Worm (Caenorhabditis elegans) whole organism, midembryonic: ENCODE data around the gene mtre-1.

Experiments used
- T22C8.4 ChIP-seq: fragments of 200-800 bp; sonication (Bioruptor generic); IDR thresholded peaks from 2 replicates; pipeline ENCODE4 v1.3.6; 2022; ENCODE audit warnings: missing genetic modification characterization, missing compliant biosample characterization
- cog-1 ChIP-seq: sonication (generic microtip); optimal IDR thresholded peaks from 2 replicates; lab custom pipeline; 2016; ENCODE audit warnings: missing genetic modification characterization, missing compliant biosample characterization
- flt-1 ChIP-seq: fragments of 200-800 bp; sonication (Bioruptor generic); IDR thresholded peaks from 2 replicates; pipeline ENCODE4 v1.3.6; 2022; ENCODE audit warnings: missing genetic modification characterization, missing compliant biosample characterization
- klf-2 ChIP-seq: fragments of 200-800 bp; sonication (Bioruptor generic); conservative IDR thresholded peaks from 2 replicates; pipeline ENCODE4 v1.3.6; 2022; ENCODE audit warnings: missing genetic modification reagents, missing genetic modification characterization, missing compliant biosample characterization
- med-1 ChIP-seq: sonication (generic microtip); optimal IDR thresholded peaks from 2 replicates; lab custom pipeline; 2017; ENCODE audit warnings: missing genetic modification characterization, mild to moderate bottlenecking, missing compliant biosample characterization, antibody characterized with exemption, missing genetic modification reagents; ENCODE audit not compliant: insufficient read depth
- ref-1 ChIP-seq: fragments of 200-800 bp; sonication (Bioruptor generic); conservative IDR thresholded peaks from 2 replicates; pipeline ENCODE4 v1.3.6; 2022; ENCODE audit warnings: missing genetic modification reagents, missing genetic modification characterization, missing compliant biosample characterization
- tab-1 ChIP-seq: fragments of 200-800 bp; sonication (Bioruptor generic); IDR thresholded peaks from 2 replicates; pipeline ENCODE4 v1.3.6; 2022; ENCODE audit warnings: missing genetic modification characterization, missing compliant biosample characterization
- ztf-23 ChIP-seq: fragments of 200-800 bp; sonication (Bioruptor generic); IDR thresholded peaks from 2 replicates; pipeline ENCODE4 v1.3.6; 2022; ENCODE audit warnings: missing genetic modification reagents, missing genetic modification characterization, missing compliant biosample characterization
- ztf-29 ChIP-seq: fragments of 200-800 bp; sonication (Bioruptor generic); IDR thresholded peaks from 2 replicates; pipeline ENCODE4 v1.3.6; 2022; ENCODE audit warnings: missing genetic modification reagents, missing genetic modification characterization, missing compliant biosample characterization

The mtre-1 gene

DNA sequence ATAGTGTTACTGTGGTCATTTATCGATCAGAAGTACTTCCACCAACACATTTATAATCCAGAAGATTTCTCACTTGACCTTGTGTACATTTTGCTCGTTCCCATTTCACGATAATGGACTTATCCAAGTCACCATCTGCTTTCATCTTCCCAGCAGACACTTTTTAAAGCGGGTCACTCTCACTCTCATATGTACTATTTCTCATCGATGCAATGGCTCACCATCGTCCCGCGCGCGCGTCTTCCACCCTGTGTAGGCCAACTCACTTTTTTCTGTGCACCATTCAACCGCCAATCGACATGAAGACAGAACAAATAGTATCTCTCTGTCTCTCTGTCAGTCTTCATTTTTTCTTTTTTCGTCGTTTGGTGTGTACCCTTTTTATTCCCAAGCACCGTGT, 1.8 kb upstream of the mtre-1 start:
- no peak for TF ChIP-seq tab-1
- no peak for TF ChIP-seq ztf-23
- no peak for TF ChIP-seq ref-1 (GFP tag; lab: Robert Waterston, UW)
- TF ChIP-seq cog-1: no peak
- TF ChIP-seq ztf-29 (GFP tag; lab: Robert Waterston, UW): no peak
- TF ChIP-seq med-1 (GFP tag; lab: Kevin White, UChicago): no peak
- TF ChIP-seq klf-2 (GFP tag; lab: Robert Waterston, UW): no peak
- TF ChIP-seq flt-1: no peak
- TF ChIP-seq T22C8.4 (GFP tag; lab: Robert Waterston, UW): no peak

DNA sequence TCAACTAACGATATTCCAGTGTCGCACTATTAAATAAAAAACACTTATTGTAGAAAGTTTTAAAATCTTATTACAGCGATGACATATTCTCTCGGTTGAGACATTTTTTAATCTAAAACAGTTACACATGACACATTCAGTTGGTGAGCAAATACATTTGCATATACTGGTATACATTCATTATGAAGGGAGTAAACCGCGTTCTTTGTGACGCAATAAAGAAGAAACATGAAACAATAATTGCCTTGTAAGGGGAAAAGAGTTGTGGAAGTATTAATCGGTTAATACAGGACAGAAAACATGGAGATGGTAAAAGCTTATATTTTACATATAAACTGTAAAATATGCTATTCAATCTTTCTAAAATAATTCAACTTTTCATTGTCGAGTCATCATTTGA, 953 bp upstream of the mtre-1 start:
- TF ChIP-seq ref-1 (GFP tag; lab: Robert Waterston, UW): no peak
- TF ChIP-seq cog-1: no peak
- TF ChIP-seq flt-1: no peak
- TF ChIP-seq ztf-29 (GFP tag; lab: Robert Waterston, UW): no peak
- TF ChIP-seq med-1 (GFP tag; lab: Kevin White, UChicago): no peak
- no peak for TF ChIP-seq klf-2 (GFP tag; lab: Robert Waterston, UW)
- no peak for TF ChIP-seq tab-1
- TF ChIP-seq ztf-23: no peak

DNA sequence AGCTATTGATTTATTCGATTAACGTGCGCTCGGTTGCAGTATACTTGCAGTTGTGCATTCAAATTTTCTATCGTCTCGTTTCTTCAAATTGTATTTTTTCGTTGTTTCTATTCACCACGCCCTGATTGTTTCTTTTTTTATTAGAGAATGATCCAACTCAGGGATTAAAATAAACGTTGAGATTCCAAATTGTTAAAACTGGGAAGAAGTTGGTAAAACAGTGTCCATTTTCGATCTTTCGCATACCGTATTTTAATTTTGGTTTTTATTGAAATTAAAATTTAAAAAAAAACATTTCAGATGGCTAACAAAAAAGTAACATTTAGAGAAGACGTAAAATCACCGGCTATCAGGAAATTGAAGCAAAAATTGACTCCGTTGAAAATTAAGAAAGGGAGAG, 3.1 kb downstream of the mtre-1 start, which contains the start of gene apn-1:
apn-1 (plus strand) TSS at position 301 of the 400 bp plus-strand sequence.
- TF ChIP-seq tab-1 (no peak), ref-1 (GFP tag; lab: Robert Waterston, UW) (no peak), ztf-29 (GFP tag; lab: Robert Waterston, UW) (no peak), flt-1 (no peak), klf-2 (GFP tag; lab: Robert Waterston, UW) (no peak), T22C8.4 (GFP tag; lab: Robert Waterston, UW) (no peak), cog-1 (no peak), med-1 (GFP tag; lab: Kevin White, UChicago) (no peak), ztf-23 (no peak)

DNA sequence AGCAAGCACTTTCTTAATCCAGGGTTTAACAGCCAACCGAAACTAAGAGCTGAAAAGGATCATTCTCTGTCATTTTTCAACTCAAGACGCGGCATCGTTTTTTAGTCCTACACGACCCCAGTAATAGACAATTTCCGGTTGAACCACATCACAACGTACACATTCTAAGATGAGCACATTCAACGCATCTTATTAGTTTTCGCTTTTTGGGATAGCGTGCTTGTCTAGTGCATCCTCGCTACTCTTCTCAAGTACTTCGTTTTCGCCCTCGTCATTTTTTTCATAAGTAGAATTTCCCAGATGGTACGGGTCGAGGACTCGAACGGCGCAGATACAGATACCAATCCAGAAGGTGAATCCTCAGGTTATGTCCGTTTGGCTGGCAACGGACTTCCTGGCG, 8.1 kb downstream of the mtre-1 start, which contains the start of gene T05H10.1:
T05H10.1 (plus strand) TSS at position 301 of the 400 bp plus-strand sequence.
- TF ChIP-seq tab-1 (no peak), ztf-23 (no peak), ref-1 (GFP tag; lab: Robert Waterston, UW) (no peak), cog-1 (no peak), flt-1 (no peak), T22C8.4 (GFP tag; lab: Robert Waterston, UW) (no peak), med-1 (GFP tag; lab: Kevin White, UChicago) (no peak), klf-2 (GFP tag; lab: Robert Waterston, UW) (no peak), ztf-29 (GFP tag; lab: Robert Waterston, UW) (no peak)

DNA sequence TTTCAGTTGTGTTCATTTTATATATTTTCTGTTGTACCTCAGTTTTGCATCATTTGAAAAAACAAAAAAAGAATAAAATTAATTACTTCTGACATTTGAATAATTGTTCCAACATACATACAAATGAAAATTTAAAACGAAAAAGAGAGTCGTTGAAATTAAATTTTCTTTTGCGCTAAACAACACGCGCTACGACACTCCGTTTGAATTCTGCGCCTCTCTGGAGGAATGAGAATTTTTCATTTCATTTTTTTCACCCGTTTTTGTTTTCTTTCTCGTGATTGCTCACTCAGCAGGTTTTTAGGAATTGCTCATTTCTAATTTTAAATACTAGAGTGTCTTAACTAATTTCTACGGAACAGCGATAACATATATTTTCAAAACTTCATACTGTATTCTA, 8.7 kb downstream of the mtre-1 start:
- TF ChIP-seq cog-1 (no peak), flt-1 (no peak), tab-1 (no peak), T22C8.4 (GFP tag; lab: Robert Waterston, UW) (no peak), ref-1 (GFP tag; lab: Robert Waterston, UW) (no peak), ztf-29 (GFP tag; lab: Robert Waterston, UW) (no peak), klf-2 (GFP tag; lab: Robert Waterston, UW) (no peak)

DNA sequence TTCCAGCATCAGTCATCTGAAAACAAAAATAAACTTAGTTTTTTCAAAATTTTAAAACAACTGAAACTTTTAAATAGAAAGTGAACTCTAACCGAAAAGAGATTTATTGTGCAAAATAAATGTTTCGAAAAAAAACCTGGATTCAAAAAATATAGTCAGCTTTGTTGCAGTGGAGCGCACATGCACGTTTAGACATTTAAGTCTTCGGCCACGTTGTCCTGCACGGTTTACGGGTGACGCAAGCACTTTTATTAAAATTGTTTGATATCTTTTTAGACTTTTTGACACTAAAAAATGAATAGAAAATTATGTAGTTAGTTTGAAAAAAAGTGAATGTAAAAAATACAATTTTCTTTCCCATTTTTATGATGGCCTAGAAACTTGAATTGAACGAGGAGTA, 11.0 kb downstream of the mtre-1 start, which contains the start of the genes ubh-4 and algn-6:
ubh-4 (minus strand) TSS at position 182 of the 400 bp plus-strand sequence.
algn-6 (plus strand) TSS at position 387 of the 400 bp plus-strand sequence.
- no peak for TF ChIP-seq tab-1
- TF ChIP-seq ztf-29 (GFP tag; lab: Robert Waterston, UW): no peak
- TF ChIP-seq med-1 (GFP tag; lab: Kevin White, UChicago): no peak
- TF ChIP-seq T22C8.4 (GFP tag; lab: Robert Waterston, UW): no peak
- TF ChIP-seq cog-1: no peak
- TF ChIP-seq ztf-23: no peak
- TF ChIP-seq flt-1: no peak
- no peak for TF ChIP-seq ref-1 (GFP tag; lab: Robert Waterston, UW)
- TF ChIP-seq klf-2 (GFP tag; lab: Robert Waterston, UW): no peak

DNA sequence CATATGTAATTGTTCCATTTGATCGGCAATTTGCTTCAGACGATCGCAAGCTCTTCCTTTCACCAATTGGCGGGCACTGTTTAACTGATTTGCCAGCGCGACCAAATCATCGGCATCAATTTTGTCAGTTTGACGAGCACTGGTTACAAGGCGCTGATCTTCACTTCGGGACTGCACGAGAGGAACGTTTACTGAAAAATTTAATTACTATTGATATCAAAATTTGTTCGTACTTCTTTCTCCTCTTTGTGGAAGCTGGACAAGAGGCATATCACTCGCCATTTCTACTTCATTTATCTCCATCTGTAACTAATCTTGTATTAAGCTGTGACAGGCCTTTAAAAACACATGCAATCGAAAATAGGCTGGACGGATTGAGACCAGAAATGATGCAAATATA, 12.5 kb downstream of the mtre-1 start, which contains the start of gene C08B11.9:
C08B11.9 (minus strand) TSS at position 307 of the 400 bp plus-strand sequence.
- TF ChIP-seq klf-2 (GFP tag; lab: Robert Waterston, UW) (no peak), med-1 (GFP tag; lab: Kevin White, UChicago) (no peak), ref-1 (GFP tag; lab: Robert Waterston, UW) (no peak), tab-1 (no peak)

DNA sequence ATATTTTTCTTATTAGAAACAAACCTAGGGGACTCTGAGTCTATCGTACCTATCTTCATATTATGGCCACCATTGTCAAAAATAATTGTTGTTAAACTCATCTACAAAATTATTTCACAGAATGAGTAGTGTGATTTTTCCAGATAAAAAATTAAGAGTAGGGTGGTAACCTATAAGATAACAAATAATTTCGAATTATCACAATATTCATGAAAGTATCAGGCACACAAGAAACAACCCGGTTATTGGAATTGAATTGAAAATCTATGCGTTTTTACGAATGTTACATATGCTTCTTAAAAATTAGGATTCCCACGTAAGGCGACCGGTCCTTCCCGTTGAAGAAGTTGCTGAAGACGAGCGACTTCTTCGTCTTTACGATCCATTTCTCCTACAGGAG, 13.1 kb downstream of the mtre-1 start, which contains the start of gene arp-6:
arp-6 (minus strand) TSS at position 101 of the 400 bp plus-strand sequence.
- TF ChIP-seq T22C8.4 (GFP tag; lab: Robert Waterston, UW): no peak
- TF ChIP-seq flt-1: no peak
- TF ChIP-seq cog-1: no peak
- TF ChIP-seq med-1 (GFP tag; lab: Kevin White, UChicago): no peak
- TF ChIP-seq ztf-29 (GFP tag; lab: Robert Waterston, UW): no peak
- no peak for TF ChIP-seq tab-1
- TF ChIP-seq klf-2 (GFP tag; lab: Robert Waterston, UW): no peak
- TF ChIP-seq ref-1 (GFP tag; lab: Robert Waterston, UW): no peak

DNA sequence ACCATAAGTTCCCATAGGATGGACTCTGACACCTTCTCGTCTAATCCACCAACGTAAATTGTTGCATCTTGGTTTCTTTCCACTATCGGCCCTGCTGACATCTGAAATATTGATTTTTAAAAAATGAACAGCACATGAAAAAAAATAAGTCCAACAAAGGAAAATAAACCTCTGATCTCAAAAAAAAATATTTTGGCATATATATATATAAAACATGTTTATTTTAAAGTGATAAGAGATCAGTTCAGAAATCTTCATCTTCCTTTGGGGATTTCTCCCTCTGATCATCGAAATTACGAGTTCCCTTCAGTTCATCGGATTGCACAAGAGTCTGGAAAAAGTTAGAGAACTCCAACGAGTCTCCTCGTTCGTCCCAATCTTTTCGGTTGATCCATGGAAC, 14.7 kb downstream of the mtre-1 start, which contains the start of gene sap-49:
sap-49 (minus strand) TSS at position 101 of the 400 bp plus-strand sequence.
- TF ChIP-seq ztf-29 (GFP tag; lab: Robert Waterston, UW): no peak
- no peak for TF ChIP-seq T22C8.4 (GFP tag; lab: Robert Waterston, UW)
- TF ChIP-seq cog-1: no peak
- no peak for TF ChIP-seq tab-1
- TF ChIP-seq med-1 (GFP tag; lab: Kevin White, UChicago): no peak
- TF ChIP-seq klf-2 (GFP tag; lab: Robert Waterston, UW): no peak
- TF ChIP-seq ztf-23: no peak
- TF ChIP-seq ref-1 (GFP tag; lab: Robert Waterston, UW): no peak
- no peak for TF ChIP-seq flt-1

DNA sequence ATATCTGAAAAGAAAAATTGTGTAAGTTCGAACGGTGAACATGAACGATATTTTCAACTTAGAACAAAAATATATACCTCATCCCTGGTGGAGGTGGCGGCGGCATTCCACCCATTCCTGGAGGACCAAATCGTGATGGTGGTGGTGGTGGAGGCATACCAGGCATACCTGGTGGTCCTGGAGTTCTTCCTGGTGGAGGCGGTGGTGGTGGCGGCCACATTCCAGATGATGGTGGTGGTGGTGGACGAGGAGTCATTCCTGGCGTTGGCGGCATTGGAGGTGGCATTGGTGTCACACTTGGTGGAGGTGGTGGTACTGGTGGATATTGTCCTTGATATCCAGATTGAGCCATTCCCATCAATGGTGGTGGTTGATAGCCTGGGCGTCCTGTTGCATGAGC, 15.8 kb downstream of the mtre-1 start:
- TF ChIP-seq tab-1 (no peak), ref-1 (GFP tag; lab: Robert Waterston, UW) (no peak)
